Fruit fly (Drosophila melanogaster) whole organism, prepupa: Measurements from ENCODE around the gene Nf-YA.
A peak's percentile ranks its signal among the peaks of the same experiment; 100 is the strongest.

Experiments
- CG15336 ChIP-seq: fragments of 200-800 bp; sonication (Bioruptor generic); IDR thresholded peaks from 2 replicates; pipeline ENCODE4 v1.3.6; 2022; ENCODE audit warnings: missing biosample characterization, missing genetic modification characterization
- CG1621 ChIP-seq: fragments of 200-800 bp; sonication (Bioruptor generic); optimal IDR thresholded peaks from 3 replicates; lab custom pipeline; 2018; ENCODE audit warnings: missing biosample characterization, mild to moderate bottlenecking, missing genetic modification characterization
- CG16779 ChIP-seq: fragments of 200-800 bp; sonication (Bioruptor generic); optimal IDR thresholded peaks from 3 replicates; lab custom pipeline; 2017; ENCODE audit warnings: missing biosample characterization, mild to moderate bottlenecking, missing genetic modification characterization
- CG31627 ChIP-seq: fragments of 200-800 bp; sonication (Bioruptor generic); optimal IDR thresholded peaks from 3 replicates; lab custom pipeline; 2016; ENCODE audit warnings: missing biosample characterization, missing genetic modification characterization
- CG32006 ChIP-seq: fragments of 200-800 bp; sonication (Bioruptor generic); optimal IDR thresholded peaks from 3 replicates; lab custom pipeline; 2017; ENCODE audit warnings: missing biosample characterization, mild to moderate bottlenecking, missing genetic modification characterization
- CG6163 ChIP-seq: fragments of 200-800 bp; sonication (Bioruptor generic); IDR thresholded peaks from 3 replicates; pipeline ENCODE4 v1.3.6; 2022; ENCODE audit warnings: missing biosample characterization, missing genetic modification characterization
- CG6792 ChIP-seq: fragments of 200-800 bp; sonication (Bioruptor generic); optimal IDR thresholded peaks from 3 replicates; lab custom pipeline; 2016; ENCODE audit warnings: missing biosample characterization, missing genetic modification characterization
- CG8119 ChIP-seq: fragments of 200-800 bp; sonication (Bioruptor generic); IDR thresholded peaks from 3 replicates; pipeline ENCODE4 v1.3.6; 2022; ENCODE audit warnings: missing biosample characterization, missing genetic modification characterization
- CG9139 ChIP-seq: fragments of 200-800 bp; sonication (Bioruptor generic); optimal IDR thresholded peaks from 3 replicates; lab custom pipeline; 2017; ENCODE audit warnings: missing biosample characterization, mild to moderate bottlenecking, missing genetic modification characterization
- Eip78C ChIP-seq: fragments of 200-800 bp; sonication (Bioruptor generic); peaks from one replicate; lab custom pipeline; 2016; ENCODE audit warnings: missing biosample characterization, missing genetic modification characterization
- Met ChIP-seq: fragments of 200-800 bp; sonication (Bioruptor generic); optimal IDR thresholded peaks from 3 replicates; lab custom pipeline; 2016; ENCODE audit warnings: missing biosample characterization, missing genetic modification characterization
- Sox102F ChIP-seq: fragments of 200-800 bp; sonication (Bioruptor generic); optimal IDR thresholded peaks from 2 replicates; lab custom pipeline; 2016; ENCODE audit warnings: missing biosample characterization, mild to moderate bottlenecking, missing genetic modification characterization
- Sox14 ChIP-seq: fragments of 200-800 bp; sonication (Bioruptor generic); optimal IDR thresholded peaks from 3 replicates; lab custom pipeline; 2016; ENCODE audit warnings: missing biosample characterization, missing genetic modification characterization
- achi ChIP-seq: fragments of 200-800 bp; sonication (Bioruptor generic); optimal IDR thresholded peaks from 3 replicates; lab custom pipeline; 2016; ENCODE audit warnings: missing biosample characterization, missing genetic modification characterization
- fd59A ChIP-seq: fragments of 200-800 bp; sonication (Bioruptor generic); optimal IDR thresholded peaks from 2 replicates; lab custom pipeline; 2017; ENCODE audit warnings: missing biosample characterization, mild to moderate bottlenecking, missing genetic modification characterization, missing genetic modification reagents
- fkh ChIP-seq: fragments of 200-800 bp; sonication (Bioruptor generic); optimal IDR thresholded peaks from 3 replicates; lab custom pipeline; 2017; ENCODE audit warnings: missing biosample characterization, mild to moderate bottlenecking, missing genetic modification characterization, moderate library complexity
- lz ChIP-seq: fragments of 200-800 bp; sonication (Bioruptor generic); optimal IDR thresholded peaks from 3 replicates; lab custom pipeline; 2016; ENCODE audit warnings: missing biosample characterization, missing genetic modification characterization
- pdm3 ChIP-seq: fragments of 200-800 bp; sonication (Bioruptor generic); optimal IDR thresholded peaks from 3 replicates; lab custom pipeline; 2016; ENCODE audit warnings: missing biosample characterization, missing genetic modification characterization
- spab ChIP-seq: fragments of 200-800 bp; sonication (Bioruptor generic); optimal IDR thresholded peaks from 2 replicates; lab custom pipeline; 2017; ENCODE audit warnings: missing biosample characterization, mild to moderate bottlenecking, missing genetic modification characterization, missing genetic modification reagents
- ss ChIP-seq, 2 experiments: fragments of 200-800 bp; sonication (Bioruptor generic); optimal IDR thresholded peaks; 2 replicates in 1 of 2; 3 replicates in 1 of 2; lab custom pipeline; 2017 to 2018; ENCODE audit warnings: mild to moderate bottlenecking in 2 of 2, missing biosample characterization in 2 of 2, missing genetic modification characterization in 2 of 2, moderate library complexity in 1 of 2
- svp ChIP-seq: fragments of 200-800 bp; sonication (Bioruptor generic); peaks from one replicate; lab custom pipeline; 2016; ENCODE audit warnings: missing biosample characterization, missing genetic modification characterization
- topi ChIP-seq: fragments of 200-800 bp; sonication (Bioruptor generic); optimal IDR thresholded peaks from 3 replicates; lab custom pipeline; 2016; ENCODE audit warnings: missing biosample characterization, missing genetic modification characterization
- vri ChIP-seq: fragments of 200-800 bp; sonication (Bioruptor generic); optimal IDR thresholded peaks from 3 replicates; lab custom pipeline; 2016; ENCODE audit warnings: missing biosample characterization, mild to moderate bottlenecking, missing genetic modification characterization

The Nf-YA gene

dm6 chr3L:9404497-9404896 lies 37.6 kb downstream of the Nf-YA start, which contains the start of gene Cpr67B:
Gene Cpr67B (plus strand): TSS chr3L:9404797.
- TF ChIP-seq Eip78C (GFP tag; lab: Kevin White, UChicago) (no peak), svp (no peak), ss (GFP tag; optimal IDR thresholded peaks at IDR 0.05; lab: Kevin White, UChicago) (no peak)
- TF ChIP-seq, all 60 proteins: peak for 0

DNA sequence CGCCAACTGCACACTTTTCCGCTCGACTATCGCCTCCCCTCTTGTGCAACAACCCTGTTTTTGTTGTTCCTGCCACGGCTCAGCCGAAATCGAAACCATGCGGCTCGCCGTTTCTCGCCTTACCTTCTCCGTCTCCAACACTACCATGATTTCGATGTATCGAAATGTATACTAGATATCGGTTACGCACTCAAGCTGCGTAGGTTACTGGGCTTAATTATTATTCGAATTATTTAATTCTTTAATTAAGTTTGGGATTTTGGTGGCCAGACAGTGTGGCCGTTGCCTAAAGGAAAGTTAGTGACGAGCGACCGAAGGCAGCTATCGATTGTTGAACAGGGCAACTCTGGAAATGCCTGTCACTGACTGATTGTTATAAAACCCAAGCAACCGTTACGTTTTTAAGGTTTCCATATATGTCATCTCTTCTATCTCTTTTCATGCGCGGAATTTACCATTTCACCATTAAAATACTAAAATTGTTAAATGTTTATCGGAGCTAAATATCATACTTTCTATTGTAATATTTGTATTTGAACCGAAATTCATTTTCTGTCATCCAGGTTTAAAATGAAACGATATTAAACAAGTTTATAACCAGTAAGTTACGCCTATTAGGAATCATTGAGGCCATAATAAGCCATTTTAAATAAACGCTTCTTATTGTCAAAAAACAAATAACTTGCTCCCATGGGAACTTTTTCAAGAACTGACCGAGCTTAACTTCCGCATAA lies 39.7 kb downstream of the Nf-YA start, which contains the start of gene eIF4E1:
TSS of gene eIF4E1 (minus strand) at position 304 of the 734 bp plus-strand sequence.
- TF ChIP-seq fd59A (GFP tag; lab: Kevin White, UChicago) (no peak), topi (GFP tag; lab: Kevin White, UChicago) (peak; percentile 8), ss (GFP tag; optimal IDR thresholded peaks at IDR 0.05; lab: Kevin White, UChicago) (no peak), CG6792 (GFP tag; lab: Kevin White, UChicago) (no peak), CG8119 (GFP tag; lab: Robert Waterston, UW) (no peak), Eip78C (GFP tag; lab: Kevin White, UChicago) (peak; percentile 83), achi (GFP tag; lab: Kevin White, UChicago) (no peak), lz (GFP tag; lab: Kevin White, UChicago) (peak; percentile 14), Sox102F (GFP tag; lab: Kevin White, UChicago) (no peak), pdm3 (no peak), CG6163 (GFP tag; lab: Robert Waterston, UW) (0 out of 3 replicates have a peak, but pooled peaks have one; percentile 0), CG31627 (GFP tag; lab: Kevin White, UChicago) (peak; percentile 9)

- no peak for TF ChIP-seq CG32006 (GFP tag; lab: Kevin White, UChicago)
- TF ChIP-seq ss (GFP tag; optimal IDR thresholded peaks at IDR 0.05; lab: Kevin White, UChicago) = peak; percentile 44 to 72
- TF ChIP-seq fkh (GFP tag; lab: Kevin White, UChicago) = peak; percentile 1
- no peak for TF ChIP-seq svp
- TF ChIP-seq CG6792 (GFP tag; lab: Kevin White, UChicago) = no peak
- TF ChIP-seq CG16779 (tag; lab: Kevin White, UChicago) = peak; percentile 15
- TF ChIP-seq CG6163 (GFP tag; lab: Robert Waterston, UW) = peak; percentile 56; the same call in 2 of the 3 replicates
- TF ChIP-seq vri (GFP tag; lab: Kevin White, UChicago) = peak; percentile 67
- TF ChIP-seq CG9139 (GFP tag; lab: Kevin White, UChicago) = peak; percentile 13
- peak; percentile 30 for TF ChIP-seq CG1621 (tag; lab: Kevin White, UChicago)
Observed at dm6 chr3L:9401354-9402156, 40.5 kb downstream of the Nf-YA start.

- TF ChIP-seq CG1621 (tag; lab: Kevin White, UChicago) (peak; percentile 58), spab (GFP tag; lab: Kevin White, UChicago) (no peak), Met (GFP tag; lab: Kevin White, UChicago) (no peak), CG15336 (peak; percentile 43; the same call in 1 of the 2 replicates), ss (GFP tag; optimal IDR thresholded peaks at IDR 0.05; lab: Kevin White, UChicago) (no peak), CG6163 (GFP tag; lab: Robert Waterston, UW) (0 out of 3 replicates have a peak, but pooled peaks have one; percentile 24), CG9139 (GFP tag; lab: Kevin White, UChicago) (no peak)
Observed at dm6 chr3L:9400697-9401353, 41.2 kb downstream of the Nf-YA start.

- TF ChIP-seq CG1621 (tag; lab: Kevin White, UChicago) = peak; percentile 55
- TF ChIP-seq CG6792 (GFP tag; lab: Kevin White, UChicago) = no peak
- TF ChIP-seq Sox14 (GFP tag; lab: Kevin White, UChicago) = peak; percentile 13
Observed at dm6 chr3L:9399855-9400254, 42.2 kb downstream of the Nf-YA start.
